Worm (Caenorhabditis elegans) whole organism, young adult: ENCODE measurements around the gene K05G3.2.

ENCODE experiments used
- B0035.1 ChIP-seq: sonication (generic microtip); optimal IDR thresholded peaks from 2 replicates; lab custom pipeline; 2016; ENCODE audit warnings: missing genetic modification characterization, mild to moderate bottlenecking, missing compliant biosample characterization, missing genotype, missing genetic modification reagents
- B0261.1 ChIP-seq: sonication (generic microtip); optimal IDR thresholded peaks from 2 replicates; lab custom pipeline; 2016; ENCODE audit warnings: mild to moderate bottlenecking, missing genetic modification characterization, moderate library complexity, missing compliant biosample characterization
- B0336.3 ChIP-seq: fragments of 200-800 bp; sonication (Bioruptor generic); IDR thresholded peaks from 2 replicates; pipeline ENCODE4 v1.3.6; 2022; ENCODE audit warnings: missing genetic modification characterization, missing compliant biosample characterization
- F22D6.2 ChIP-seq: sonication (generic microtip); optimal IDR thresholded peaks from 2 replicates; lab custom pipeline; 2016; ENCODE audit warnings: mild to moderate bottlenecking, missing genetic modification characterization, missing compliant biosample characterization
- F23B12.7 ChIP-seq: sonication (generic microtip); optimal IDR thresholded peaks from 2 replicates; lab custom pipeline; 2017; ENCODE audit warnings: missing genetic modification characterization, mild to moderate bottlenecking, missing compliant biosample characterization, antibody characterized with exemption, moderate library complexity; ENCODE audit not compliant: insufficient read depth
- F33H1.4 ChIP-seq: fragments of 200-800 bp; sonication (Bioruptor generic); IDR thresholded peaks from 2 replicates; pipeline ENCODE4 v1.3.6; 2022; ENCODE audit warnings: missing genetic modification reagents, missing genetic modification characterization, missing compliant biosample characterization
- F52B5.7 ChIP-seq: sonication (generic microtip); optimal IDR thresholded peaks from 2 replicates; lab custom pipeline; 2016; ENCODE audit warnings: mild to moderate bottlenecking, missing genetic modification characterization, missing compliant biosample characterization
- F57A8.1 ChIP-seq: fragments of 200-800 bp; sonication (Bioruptor generic); optimal IDR thresholded peaks from 2 replicates; lab custom pipeline; 2018; ENCODE audit warnings: mild to moderate bottlenecking, missing genetic modification characterization, moderate library complexity, missing compliant biosample characterization
- K11D2.4 ChIP-seq: fragments of 200-800 bp; sonication (Bioruptor generic); IDR thresholded peaks from 2 replicates; pipeline ENCODE4 v1.3.6; 2022; ENCODE audit warnings: missing genetic modification reagents, missing genetic modification characterization, missing compliant biosample characterization
- K12H6.12 ChIP-seq: fragments of 200-800 bp; sonication (Bioruptor generic); optimal IDR thresholded peaks from 2 replicates; lab custom pipeline; 2018; ENCODE audit warnings: mild to moderate bottlenecking, missing genetic modification characterization, missing compliant biosample characterization
- T07F8.4 ChIP-seq: sonication (generic microtip); optimal IDR thresholded peaks from 2 replicates; lab custom pipeline; 2016; ENCODE audit warnings: mild to moderate bottlenecking, missing genetic modification characterization, moderate library complexity, missing compliant biosample characterization
- T26A5.8 ChIP-seq: sonication (generic microtip); optimal IDR thresholded peaks from 2 replicates; lab custom pipeline; 2016; ENCODE audit warnings: missing genetic modification characterization, missing compliant biosample characterization
- ZK185.1 ChIP-seq: sonication (generic microtip); optimal IDR thresholded peaks from 2 replicates; lab custom pipeline; 2016; ENCODE audit warnings: mild to moderate bottlenecking, missing genetic modification characterization, missing compliant biosample characterization; ENCODE audit not compliant: poor library complexity, severe bottlenecking
- aptf-2 ChIP-seq: fragments of 200-800 bp; sonication (Bioruptor generic); conservative IDR thresholded peaks from 2 replicates; pipeline ENCODE4 v1.3.6; 2022; ENCODE audit warnings: missing genetic modification reagents, missing genetic modification characterization, missing compliant biosample characterization
- aptf-3 ChIP-seq: fragments of 200-800 bp; sonication (Bioruptor generic); IDR thresholded peaks from 2 replicates; pipeline ENCODE4 v1.3.6; 2022; ENCODE audit warnings: missing genetic modification characterization, missing compliant biosample characterization
- atf-7 ChIP-seq: sonication (generic microtip); optimal IDR thresholded peaks from 2 replicates; lab custom pipeline; 2017; ENCODE audit warnings: mild to moderate bottlenecking, missing genetic modification characterization, missing compliant biosample characterization
- attf-3 ChIP-seq: fragments of 200-800 bp; sonication (Bioruptor generic); conservative IDR thresholded peaks from 2 replicates; pipeline ENCODE4 v1.3.6; 2022; ENCODE audit warnings: missing genetic modification reagents, missing genetic modification characterization, missing compliant biosample characterization
- attf-5 ChIP-seq: fragments of 200-800 bp; sonication (Bioruptor generic); optimal IDR thresholded peaks from 2 replicates; lab custom pipeline; 2018; ENCODE audit warnings: mild to moderate bottlenecking, missing genetic modification characterization, missing compliant biosample characterization
- cebp-1 ChIP-seq, 2 experiments: fragments of 200-800 bp in 1 of 2; sonication (Bioruptor generic) in 1 of 2; sonication (generic microtip) in 1 of 2; IDR thresholded peaks in 1 of 2; optimal IDR thresholded peaks in 1 of 2; 2 replicates each; pipeline versions ENCODE4 v1.3.6 to Lab custom; 2017 to 2022; ENCODE audit warnings: missing compliant biosample characterization in 2 of 2, missing genetic modification characterization in 2 of 2, mild to moderate bottlenecking in 1 of 2, missing genetic modification reagents in 1 of 2, moderate library complexity in 1 of 2
- ceh-27 ChIP-seq: fragments of 200-800 bp; sonication (Bioruptor generic); optimal IDR thresholded peaks from 2 replicates; lab custom pipeline; 2018; ENCODE audit warnings: mild to moderate bottlenecking, missing genetic modification characterization, moderate library complexity, missing compliant biosample characterization
- ceh-58 ChIP-seq: fragments of 200-800 bp; sonication (Bioruptor generic); IDR thresholded peaks from 2 replicates; pipeline ENCODE4 v1.3.6; 2022; ENCODE audit warnings: missing genetic modification characterization, missing compliant biosample characterization
- ceh-91 ChIP-seq: fragments of 200-800 bp; sonication (Bioruptor generic); IDR thresholded peaks from 2 replicates; pipeline ENCODE4 v1.3.6; 2022; ENCODE audit warnings: missing genetic modification reagents, missing genetic modification characterization, missing compliant biosample characterization
- die-1 ChIP-seq: sonication (generic microtip); optimal IDR thresholded peaks from 2 replicates; lab custom pipeline; 2016; ENCODE audit warnings: missing genotype, mild to moderate bottlenecking, missing genetic modification characterization, missing compliant biosample characterization
- egl-44 ChIP-seq: fragments of 200-800 bp; sonication (Bioruptor generic); IDR thresholded peaks from 2 replicates; pipeline ENCODE4 v1.3.6; 2022; ENCODE audit warnings: missing genetic modification reagents, missing genetic modification characterization, missing compliant biosample characterization
- egrh-3 ChIP-seq: fragments of 200-800 bp; sonication (Bioruptor generic); IDR thresholded peaks from 2 replicates; pipeline ENCODE4 v1.3.6; 2022; ENCODE audit warnings: missing genetic modification reagents, missing genetic modification characterization, missing compliant biosample characterization
- gei-17 ChIP-seq: fragments of 200-800 bp; sonication (Bioruptor generic); optimal IDR thresholded peaks from 2 replicates; lab custom pipeline; 2018; ENCODE audit warnings: mild to moderate bottlenecking, missing genetic modification characterization, missing compliant biosample characterization
- him-1 ChIP-seq: sonication (generic microtip); optimal IDR thresholded peaks from 2 replicates; lab custom pipeline; 2016; ENCODE audit warnings: missing genotype, missing genetic modification reagents, missing genetic modification characterization, missing compliant biosample characterization
- hlh-12 ChIP-seq: sonication (generic microtip); optimal IDR thresholded peaks from 2 replicates; lab custom pipeline; 2016; ENCODE audit warnings: missing genetic modification characterization, missing compliant biosample characterization
- hlh-26 ChIP-seq: fragments of 200-800 bp; sonication (Bioruptor generic); conservative IDR thresholded peaks from 2 replicates; pipeline ENCODE4 v1.3.6; 2022; ENCODE audit warnings: missing genetic modification reagents, missing genetic modification characterization, missing compliant biosample characterization
- hmg-20 ChIP-seq: fragments of 200-800 bp; sonication (Bioruptor generic); IDR thresholded peaks from 2 replicates; pipeline ENCODE4 v1.3.6; 2022; ENCODE audit warnings: missing genetic modification reagents, missing genetic modification characterization, missing compliant biosample characterization
- let-607 ChIP-seq, 2 experiments: fragments of 200-800 bp in 1 of 2; sonication (Bioruptor generic) in 1 of 2; sonication (generic microtip) in 1 of 2; optimal IDR thresholded peaks; 2 replicates each; lab custom pipeline; 2016 to 2018; ENCODE audit warnings: mild to moderate bottlenecking in 2 of 2, missing compliant biosample characterization in 2 of 2, missing genetic modification characterization in 2 of 2, moderate library complexity in 2 of 2, missing genotype in 1 of 2
- lin-26 ChIP-seq: fragments of 200-800 bp; sonication (Bioruptor generic); IDR thresholded peaks from 2 replicates; pipeline ENCODE4 v1.3.6; 2022; ENCODE audit warnings: missing genetic modification reagents, missing genetic modification characterization, missing compliant biosample characterization
- lin-40 ChIP-seq: sonication (generic microtip); optimal IDR thresholded peaks from 2 replicates; lab custom pipeline; 2016; ENCODE audit warnings: missing genetic modification characterization, mild to moderate bottlenecking, missing compliant biosample characterization, missing genotype, missing genetic modification reagents
- madf-10 ChIP-seq: sonication (generic microtip); optimal IDR thresholded peaks from 2 replicates; lab custom pipeline; 2016; ENCODE audit warnings: mild to moderate bottlenecking, missing genetic modification characterization, missing compliant biosample characterization
- mcd-1 ChIP-seq: fragments of 200-800 bp; sonication (Bioruptor generic); IDR thresholded peaks from 2 replicates; pipeline ENCODE4 v1.3.6; 2022; ENCODE audit warnings: missing genetic modification reagents, missing genetic modification characterization, missing compliant biosample characterization
- nhr-120 ChIP-seq: fragments of 200-800 bp; sonication (Bioruptor generic); IDR thresholded peaks from 2 replicates; pipeline ENCODE4 v1.3.6; 2022; ENCODE audit warnings: missing genetic modification characterization, missing compliant biosample characterization
- nhr-27 ChIP-seq: fragments of 200-800 bp; sonication (Bioruptor generic); optimal IDR thresholded peaks from 2 replicates; lab custom pipeline; 2018; ENCODE audit warnings: mild to moderate bottlenecking, missing genetic modification characterization, moderate library complexity, missing compliant biosample characterization
- nhr-80 ChIP-seq: sonication (generic microtip); optimal IDR thresholded peaks from 2 replicates; lab custom pipeline; 2016; ENCODE audit warnings: missing genetic modification characterization, missing compliant biosample characterization
- pbrm-1 ChIP-seq: fragments of 200-800 bp; sonication (Bioruptor generic); IDR thresholded peaks from 2 replicates; pipeline ENCODE4 v1.3.6; 2022; ENCODE audit warnings: missing genetic modification reagents, missing genetic modification characterization, missing compliant biosample characterization
- snpc-3.4 ChIP-seq: sonication (generic microtip); optimal IDR thresholded peaks from 2 replicates; lab custom pipeline; 2017; ENCODE audit warnings: missing genetic modification characterization, mild to moderate bottlenecking, missing compliant biosample characterization, antibody characterized with exemption, moderate library complexity, missing genotype, missing genetic modification reagents
- tbp1 ChIP-seq: fragments of 200-800 bp; sonication (Bioruptor generic); optimal IDR thresholded peaks from 2 replicates; lab custom pipeline; 2018; ENCODE audit warnings: mild to moderate bottlenecking, missing genetic modification characterization, missing compliant biosample characterization
- tbx-9 ChIP-seq: sonication (generic microtip); optimal IDR thresholded peaks from 2 replicates; lab custom pipeline; 2016; ENCODE audit warnings: borderline replicate concordance, missing genetic modification characterization, inconsistent platforms, missing compliant biosample characterization
- zfh-2 ChIP-seq: fragments of 200-800 bp; sonication (Bioruptor generic); conservative IDR thresholded peaks from 2 replicates; pipeline ENCODE4 v1.3.6; 2022; ENCODE audit warnings: missing genetic modification reagents, missing genetic modification characterization, missing compliant biosample characterization
- ztf-18 ChIP-seq: sonication (generic microtip); optimal IDR thresholded peaks from 2 replicates; lab custom pipeline; 2016; ENCODE audit warnings: missing genotype, mild to moderate bottlenecking, missing genetic modification characterization, missing compliant biosample characterization
- ztf-22 ChIP-seq: fragments of 200-800 bp; sonication (Bioruptor generic); optimal IDR thresholded peaks from 2 replicates; lab custom pipeline; 2018; ENCODE audit warnings: mild to moderate bottlenecking, missing genetic modification characterization, moderate library complexity, missing compliant biosample characterization
- ztf-26 ChIP-seq: sonication (generic microtip); optimal IDR thresholded peaks from 2 replicates; lab custom pipeline; 2017; ENCODE audit warnings: missing genetic modification characterization, missing compliant biosample characterization
- ztf-28 ChIP-seq: fragments of 200-800 bp; sonication (Bioruptor generic); IDR thresholded peaks from 2 replicates; pipeline ENCODE4 v1.3.6; 2022; ENCODE audit warnings: missing genetic modification reagents, missing genetic modification characterization, missing compliant biosample characterization

Gene K05G3.2

ce11 chrX:16494630-16495029 lies at the start of gene K05G3.2:
K05G3.2 (plus strand) TSS chrX:16494930.
- TF ChIP-seq lin-26 (GFP tag; lab: Robert Waterston, UW) (no peak), ceh-58 (no peak), mcd-1 (no peak), ztf-18 (no peak), hlh-26 (GFP tag; lab: Robert Waterston, UW) (no peak), snpc-3.4 (tag; lab: Kevin White, UChicago) (no peak), lin-40 (tag; lab: Kevin White, UChicago) (no peak), him-1 (tag; lab: Kevin White, UChicago) (no peak), nhr-120 (GFP tag; lab: Robert Waterston, UW) (no peak), attf-3 (no peak)

DNA sequence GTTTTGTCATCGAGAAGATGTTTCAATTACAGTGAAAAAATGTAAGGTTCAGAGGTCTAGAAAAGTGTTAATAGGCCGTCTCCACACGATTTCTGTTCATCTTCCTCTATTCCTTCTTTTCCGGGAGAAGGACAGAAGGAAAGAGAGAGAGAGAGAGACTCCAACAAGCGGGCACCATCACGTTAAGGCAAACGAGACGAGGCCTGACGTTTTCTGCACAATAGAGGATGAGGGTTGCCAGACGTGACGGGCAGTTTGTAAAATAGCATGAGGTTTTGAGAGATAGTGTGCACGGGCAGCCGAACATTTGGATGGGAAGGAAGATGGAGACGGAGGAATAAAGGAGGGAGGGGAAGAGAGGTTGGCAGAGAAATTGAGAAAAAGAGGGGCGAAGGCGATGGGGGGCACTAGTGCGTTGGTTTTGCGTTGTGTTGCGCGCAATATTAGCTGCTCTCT lies 48.9 kb upstream of the K05G3.2 start, which contains the start of gene twf-2:
Gene twf-2 (plus strand): TSS at position 405 of the 456 bp plus-strand sequence.
- TF ChIP-seq tbx-9 (tag; lab: Kevin White, UChicago): no peak
- peak; percentile 68 for TF ChIP-seq pbrm-1 (GFP tag; lab: Robert Waterston, UW)
- peak; percentile 22 to 28 for TF ChIP-seq let-607 (tag; optimal IDR thresholded peaks at IDR 0.05; lab: Kevin White, UChicago)
- no peak for TF ChIP-seq aptf-2 (GFP tag; lab: Robert Waterston, UW)
- TF ChIP-seq madf-10: peak; percentile 48
- no peak for TF ChIP-seq K11D2.4 (GFP tag; lab: Robert Waterston, UW)
- TF ChIP-seq ZK185.1 (tag; lab: Kevin White, UChicago): peak; percentile 41
- peak; percentile 34 for TF ChIP-seq B0035.1 (tag; lab: Kevin White, UChicago)
- peak; percentile 57; the same call in 1 of the 2 replicates for TF ChIP-seq egl-44
- no peak for TF ChIP-seq ceh-58
- no peak for TF ChIP-seq F22D6.2
- no peak for TF ChIP-seq nhr-27 (tag; lab: Kevin White, UChicago)
- TF ChIP-seq ztf-22: peak; percentile 20
- TF ChIP-seq F23B12.7 (tag; lab: Kevin White, UChicago): peak; percentile 10
- TF ChIP-seq gei-17 (GFP tag; lab: Kevin White, UChicago): peak; percentile 55
- TF ChIP-seq F52B5.7 (tag; lab: Kevin White, UChicago): no peak
- TF ChIP-seq hmg-20: 0 out of 2 replicates have a peak, but pooled peaks have one; percentile 27
- TF ChIP-seq nhr-80 (tag; lab: Kevin White, UChicago): peak; percentile 73
- TF ChIP-seq hlh-12 (tag; lab: Kevin White, UChicago): no peak
- peak; percentile 79 for TF ChIP-seq B0336.3
- peak; percentile 95 for TF ChIP-seq zfh-2
- TF ChIP-seq egrh-3 (GFP tag; lab: Robert Waterston, UW): peak; percentile 36
- no peak for TF ChIP-seq ceh-91 (GFP tag; lab: Robert Waterston, UW)
- TF ChIP-seq T07F8.4 (tag; lab: Kevin White, UChicago): no peak
- TF ChIP-seq aptf-3 (GFP tag; lab: Robert Waterston, UW): no peak
- TF ChIP-seq atf-7 (tag; lab: Kevin White, UChicago): peak; percentile 56
- TF ChIP-seq attf-5 (GFP tag; lab: Kevin White, UChicago): peak; percentile 56
- TF ChIP-seq die-1 (tag; lab: Kevin White, UChicago): peak; percentile 23
- TF ChIP-seq tbp1 (GFP tag; lab: Kevin White, UChicago): peak; percentile 48
- TF ChIP-seq F33H1.4: no peak
- peak; percentile 76 for TF ChIP-seq K12H6.12 (tag; lab: Kevin White, UChicago)
- TF ChIP-seq ceh-27: peak; percentile 48
- peak; percentile 33 for TF ChIP-seq ztf-18
- TF ChIP-seq ztf-26 (tag; lab: Kevin White, UChicago): peak; percentile 46
- no peak for TF ChIP-seq T26A5.8 (tag; lab: Kevin White, UChicago)
- peak; percentile 9 for TF ChIP-seq B0261.1 (tag; lab: Kevin White, UChicago)
- TF ChIP-seq ztf-28 (GFP tag; lab: Robert Waterston, UW): 0 out of 2 replicates have a peak, but pooled peaks have one; percentile 16
- TF ChIP-seq cebp-1 (GFP tag; IDR thresholded peaks at IDR 0.05; lab: Robert Waterston, UW): no peak
- TF ChIP-seq cebp-1 (tag; optimal IDR thresholded peaks at IDR 0.05; lab: Kevin White, UChicago): peak; percentile 78
- no peak for TF ChIP-seq F57A8.1 (GFP tag; lab: Kevin White, UChicago)
